Worm (Caenorhabditis elegans) whole organism, young adult: ENCODE results near the gene K10G9.2.

Source experiments
- C17E4.6 ChIP-seq: fragments of 200-800 bp; sonication (Bioruptor generic); IDR thresholded peaks from 2 replicates; pipeline ENCODE4 v1.3.6; 2022; ENCODE audit warnings: missing genetic modification reagents, missing genetic modification characterization, missing compliant biosample characterization
- F33H1.4 ChIP-seq: fragments of 200-800 bp; sonication (Bioruptor generic); IDR thresholded peaks from 2 replicates; pipeline ENCODE4 v1.3.6; 2022; ENCODE audit warnings: missing genetic modification reagents, missing genetic modification characterization, missing compliant biosample characterization
- F37B4.10 ChIP-seq: fragments of 200-800 bp; sonication (Bioruptor generic); IDR thresholded peaks from 2 replicates; pipeline ENCODE4 v1.3.6; 2022; ENCODE audit warnings: missing genetic modification characterization, missing compliant biosample characterization
- F39B2.1 ChIP-seq: fragments of 200-800 bp; sonication (Bioruptor generic); IDR thresholded peaks from 2 replicates; pipeline ENCODE4 v1.3.6; 2022; ENCODE audit warnings: missing genetic modification reagents, missing genetic modification characterization, missing compliant biosample characterization
- F49E8.2 ChIP-seq: sonication (generic microtip); optimal IDR thresholded peaks from 3 replicates; lab custom pipeline; 2017; ENCODE audit warnings: missing genetic modification characterization, mild to moderate bottlenecking, missing compliant biosample characterization, antibody characterized with exemption, moderate library complexity; ENCODE audit not compliant: insufficient read depth
- F55B11.4 ChIP-seq: sonication (generic microtip); optimal IDR thresholded peaks from 2 replicates; lab custom pipeline; 2016; ENCODE audit warnings: missing compliant biosample characterization, missing genetic modification characterization, borderline replicate concordance; ENCODE audit not compliant: insufficient read depth
- F57A8.1 ChIP-seq: fragments of 200-800 bp; sonication (Bioruptor generic); optimal IDR thresholded peaks from 2 replicates; lab custom pipeline; 2018; ENCODE audit warnings: mild to moderate bottlenecking, missing genetic modification characterization, moderate library complexity, missing compliant biosample characterization
- F57C9.4 ChIP-seq: sonication (generic microtip); optimal IDR thresholded peaks from 2 replicates; lab custom pipeline; 2017; ENCODE audit warnings: mild to moderate bottlenecking, missing genetic modification characterization, missing compliant biosample characterization
- Y53F4B.3 ChIP-seq: fragments of 200-800 bp; sonication (Bioruptor generic); IDR thresholded peaks from 2 replicates; pipeline ENCODE4 v1.3.6; 2022; ENCODE audit warnings: missing genetic modification reagents, missing genetic modification characterization, missing compliant biosample characterization
- Y67H2A.10 ChIP-seq: fragments of 200-800 bp; sonication (Bioruptor generic); conservative IDR thresholded peaks from 2 replicates; pipeline ENCODE4 v1.3.6; 2022; ENCODE audit warnings: missing genetic modification reagents, missing genetic modification characterization, missing compliant biosample characterization
- ama-1 ChIP-seq, 3 experiments: fragments of 150-350 bp in 1 of 3; sonication (generic microtip) in 2 of 3; optimal IDR thresholded peaks; 2 replicates each; lab custom pipeline; 2014 to 2018; ENCODE audit warnings: missing biosample characterization in 2 of 3, missing genetic modification characterization in 2 of 3, missing genetic modification reagents in 2 of 3
- attf-6 ChIP-seq: fragments of 200-800 bp; sonication (Bioruptor generic); IDR thresholded peaks from 2 replicates; pipeline ENCODE4 v1.3.6; 2022; ENCODE audit warnings: missing genetic modification reagents, missing genetic modification characterization, missing compliant biosample characterization
- cebp-1 ChIP-seq, 2 experiments: fragments of 200-800 bp in 1 of 2; sonication (Bioruptor generic) in 1 of 2; sonication (generic microtip) in 1 of 2; IDR thresholded peaks in 1 of 2; optimal IDR thresholded peaks in 1 of 2; 2 replicates each; pipeline versions ENCODE4 v1.3.6 to Lab custom; 2017 to 2022; ENCODE audit warnings: missing compliant biosample characterization in 2 of 2, missing genetic modification characterization in 2 of 2, mild to moderate bottlenecking in 1 of 2, missing genetic modification reagents in 1 of 2, moderate library complexity in 1 of 2
- cebp-2 ChIP-seq: fragments of 200-800 bp; sonication (Bioruptor generic); IDR thresholded peaks from 2 replicates; pipeline ENCODE4 v1.3.6; 2022; ENCODE audit warnings: missing genetic modification characterization, missing compliant biosample characterization
- ceh-100 ChIP-seq: fragments of 200-800 bp; sonication (Bioruptor generic); IDR thresholded peaks from 2 replicates; pipeline ENCODE4 v1.3.6; 2022; ENCODE audit warnings: missing genetic modification reagents, missing genetic modification characterization, missing compliant biosample characterization
- ceh-40 ChIP-seq: fragments of 200-800 bp; sonication (Bioruptor generic); IDR thresholded peaks from 2 replicates; pipeline ENCODE4 v1.3.6; 2022; ENCODE audit warnings: missing genetic modification characterization, missing compliant biosample characterization
- dpl-1 ChIP-seq: fragments of 150-350 bp; optimal IDR thresholded peaks from 2 replicates; lab custom pipeline; 2014; ENCODE audit warnings: missing biosample characterization, missing genetic modification reagents, missing genetic modification characterization
- efl-1 ChIP-seq: fragments of 150-350 bp; optimal IDR thresholded peaks from 2 replicates; lab custom pipeline; 2014; ENCODE audit warnings: missing biosample characterization, missing genetic modification reagents, missing genetic modification characterization
- ekl-4 ChIP-seq: fragments of 200-800 bp; sonication (Bioruptor generic); IDR thresholded peaks from 2 replicates; pipeline ENCODE4 v1.3.6; 2022; ENCODE audit warnings: missing genetic modification reagents, missing genetic modification characterization, missing compliant biosample characterization
- ets-4 ChIP-seq: fragments of 200-800 bp; sonication (Bioruptor generic); optimal IDR thresholded peaks from 2 replicates; lab custom pipeline; 2018; ENCODE audit warnings: mild to moderate bottlenecking, missing genetic modification characterization, missing compliant biosample characterization
- gei-17 ChIP-seq: fragments of 200-800 bp; sonication (Bioruptor generic); optimal IDR thresholded peaks from 2 replicates; lab custom pipeline; 2018; ENCODE audit warnings: mild to moderate bottlenecking, missing genetic modification characterization, missing compliant biosample characterization
- him-1 ChIP-seq: sonication (generic microtip); optimal IDR thresholded peaks from 2 replicates; lab custom pipeline; 2016; ENCODE audit warnings: missing genotype, missing genetic modification reagents, missing genetic modification characterization, missing compliant biosample characterization
- hmg-1.2 ChIP-seq: fragments of 200-800 bp; sonication (Bioruptor generic); IDR thresholded peaks from 2 replicates; pipeline ENCODE4 v1.3.6; 2022; ENCODE audit warnings: missing genetic modification reagents, missing genetic modification characterization, missing compliant biosample characterization
- hrde-1 ChIP-seq: sonication (generic microtip); optimal IDR thresholded peaks from 2 replicates; lab custom pipeline; 2016; ENCODE audit warnings: missing genetic modification characterization, mild to moderate bottlenecking, missing compliant biosample characterization, moderate library complexity, missing genotype, missing genetic modification reagents, borderline replicate concordance
- lin-40 ChIP-seq: sonication (generic microtip); optimal IDR thresholded peaks from 2 replicates; lab custom pipeline; 2016; ENCODE audit warnings: missing genetic modification characterization, mild to moderate bottlenecking, missing compliant biosample characterization, missing genotype, missing genetic modification reagents
- lsl-1 ChIP-seq: fragments of 200-800 bp; sonication (Bioruptor generic); optimal IDR thresholded peaks from 2 replicates; lab custom pipeline; 2018; ENCODE audit warnings: mild to moderate bottlenecking, missing genetic modification characterization, moderate library complexity, missing compliant biosample characterization
- madf-6 ChIP-seq: fragments of 200-800 bp; sonication (Bioruptor generic); IDR thresholded peaks from 2 replicates; pipeline ENCODE4 v1.3.6; 2022; ENCODE audit warnings: missing genetic modification reagents, missing genetic modification characterization, missing compliant biosample characterization
- madf-8 ChIP-seq: fragments of 200-800 bp; sonication (Bioruptor generic); conservative IDR thresholded peaks from 2 replicates; pipeline ENCODE4 v1.3.6; 2022; ENCODE audit warnings: missing genetic modification reagents, missing genetic modification characterization, missing compliant biosample characterization
- mel-28 ChIP-seq: sonication (generic microtip); optimal IDR thresholded peaks from 2 replicates; lab custom pipeline; 2016; ENCODE audit warnings: borderline replicate concordance, mild to moderate bottlenecking, missing genetic modification characterization, missing compliant biosample characterization
- mxl-1 ChIP-seq: sonication (generic microtip); optimal IDR thresholded peaks from 2 replicates; lab custom pipeline; 2016; ENCODE audit warnings: missing genetic modification characterization, missing compliant biosample characterization
- nfya-1 ChIP-seq: sonication (generic microtip); optimal IDR thresholded peaks from 2 replicates; lab custom pipeline; 2017; ENCODE audit warnings: antibody characterized with exemption, missing compliant biosample characterization, missing genetic modification characterization, borderline replicate concordance; ENCODE audit not compliant: insufficient read depth
- nfyb-1 ChIP-seq: fragments of 200-800 bp; sonication (Bioruptor generic); IDR thresholded peaks from 2 replicates; pipeline ENCODE4 v1.3.6; 2022; ENCODE audit warnings: missing genetic modification reagents, missing genetic modification characterization, missing compliant biosample characterization
- nhr-179 ChIP-seq: sonication (generic microtip); optimal IDR thresholded peaks from 2 replicates; lab custom pipeline; 2016; ENCODE audit warnings: mild to moderate bottlenecking, missing genetic modification characterization, missing compliant biosample characterization
- nhr-90 ChIP-seq: sonication (generic microtip); optimal IDR thresholded peaks from 2 replicates; lab custom pipeline; 2016; ENCODE audit warnings: missing genotype, mild to moderate bottlenecking, missing genetic modification characterization, missing compliant biosample characterization
- pbrm-1 ChIP-seq: fragments of 200-800 bp; sonication (Bioruptor generic); IDR thresholded peaks from 2 replicates; pipeline ENCODE4 v1.3.6; 2022; ENCODE audit warnings: missing genetic modification reagents, missing genetic modification characterization, missing compliant biosample characterization
- pha-4 ChIP-seq: fragments of 150-350 bp; sonication (generic microtip); optimal IDR thresholded peaks from 2 replicates; lab custom pipeline; 2014; ENCODE audit warnings: missing biosample characterization, missing genetic modification reagents, missing genetic modification characterization
- rcor-1 ChIP-seq: fragments of 200-800 bp; sonication (Bioruptor generic); IDR thresholded peaks from 2 replicates; pipeline ENCODE4 v1.3.6; 2022; ENCODE audit warnings: missing genetic modification reagents, missing genetic modification characterization, missing compliant biosample characterization
- rpc-1 ChIP-seq, 2 experiments: fragments of 150-350 bp in 1 of 2; sonication (generic microtip) in 1 of 2; optimal IDR thresholded peaks; 2 replicates each; lab custom pipeline; 2014 to 2018; ENCODE audit warnings: missing biosample characterization in 1 of 2, missing genetic modification characterization in 1 of 2, missing genetic modification reagents in 1 of 2, missing genotype in 1 of 2
- sdz-38 ChIP-seq: sonication (generic microtip); optimal IDR thresholded peaks from 2 replicates; lab custom pipeline; 2016; ENCODE audit warnings: missing genotype, missing genetic modification characterization, missing compliant biosample characterization
- snpc-1.1 ChIP-seq: sonication (generic microtip); optimal IDR thresholded peaks from 2 replicates; lab custom pipeline; 2017; ENCODE audit warnings: missing genetic modification characterization, mild to moderate bottlenecking, missing compliant biosample characterization, antibody characterized with exemption, moderate library complexity, missing genotype, missing genetic modification reagents; ENCODE audit not compliant: insufficient read depth
- tlf-1 ChIP-seq: fragments of 200-800 bp; sonication (Bioruptor generic); optimal IDR thresholded peaks from 2 replicates; lab custom pipeline; 2018; ENCODE audit warnings: mild to moderate bottlenecking, missing genetic modification characterization, missing compliant biosample characterization
- unc-130 ChIP-seq: sonication (generic microtip); optimal IDR thresholded peaks from 2 replicates; lab custom pipeline; 2016; ENCODE audit warnings: missing genetic modification reagents, missing genetic modification characterization, missing compliant biosample characterization
- zfh-2 ChIP-seq: fragments of 200-800 bp; sonication (Bioruptor generic); conservative IDR thresholded peaks from 2 replicates; pipeline ENCODE4 v1.3.6; 2022; ENCODE audit warnings: missing genetic modification reagents, missing genetic modification characterization, missing compliant biosample characterization
- zim-3 ChIP-seq: sonication (generic microtip); optimal IDR thresholded peaks from 2 replicates; lab custom pipeline; 2017; ENCODE audit warnings: mild to moderate bottlenecking, missing genetic modification characterization, moderate library complexity, missing compliant biosample characterization
- ztf-26 ChIP-seq: sonication (generic microtip); optimal IDR thresholded peaks from 2 replicates; lab custom pipeline; 2017; ENCODE audit warnings: missing genetic modification characterization, missing compliant biosample characterization
- ztf-3 ChIP-seq: fragments of 200-800 bp; sonication (Bioruptor generic); optimal IDR thresholded peaks from 2 replicates; lab custom pipeline; 2018; ENCODE audit warnings: mild to moderate bottlenecking, missing genetic modification characterization, missing compliant biosample characterization

K10G9.2 gene

DNA sequence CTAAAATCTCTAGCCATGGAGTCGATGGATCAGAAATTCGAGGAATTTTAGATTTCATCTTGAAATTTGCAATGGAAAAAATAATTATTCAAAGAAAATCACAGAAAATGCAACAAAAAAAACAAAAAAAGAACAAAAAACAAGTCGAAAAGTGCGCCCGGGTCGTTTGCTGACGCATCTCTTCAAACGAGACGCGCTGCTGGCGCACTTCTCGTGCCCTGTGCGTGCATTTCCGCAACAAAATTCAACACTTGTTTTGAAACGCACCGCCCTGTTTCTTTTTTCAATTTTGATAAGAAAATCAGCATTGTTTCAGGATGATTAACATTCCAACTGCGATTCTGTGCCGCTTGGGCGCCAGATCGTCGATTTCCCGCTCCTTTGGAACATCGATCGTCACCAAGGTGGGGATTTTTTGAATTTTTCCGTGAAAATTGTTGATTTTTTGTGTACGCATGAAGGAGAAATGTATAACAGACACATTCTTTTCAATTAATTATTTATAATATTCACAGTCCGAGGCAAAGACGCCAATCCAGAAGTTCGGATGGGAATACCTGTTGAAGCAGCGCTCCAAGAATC is 48.3 kb downstream of the K10G9.2 start, which contains the start of the genes jmjd-4 and mev-1:
jmjd-4 (minus strand) TSS at position 58 of the 582 bp plus-strand sequence.
mev-1 (plus strand) TSS at position 317 of the 582 bp plus-strand sequence.
- TF ChIP-seq ekl-4 (GFP tag; lab: Robert Waterston, UW) (peak; percentile 80), ztf-26 (tag; lab: Kevin White, UChicago) (peak; percentile 85), tlf-1 (peak; percentile 82), mxl-1 (no peak), lsl-1 (GFP tag; lab: Kevin White, UChicago) (peak; percentile 81), gei-17 (GFP tag; lab: Kevin White, UChicago) (peak; percentile 53), efl-1 (GFP tag; lab: Kevin White, UChicago) (peak; percentile 51), unc-130 (no peak), C17E4.6 (GFP tag; lab: Robert Waterston, UW) (peak; percentile 64; the same call in 1 of the 2 replicates), ceh-100 (GFP tag; lab: Robert Waterston, UW) (peak; percentile 78), nhr-90 (no peak), pbrm-1 (peak; percentile 86), F57A8.1 (GFP tag; lab: Kevin White, UChicago) (no peak), lin-40 (tag; lab: Kevin White, UChicago) (peak; percentile 89), ztf-3 (no peak), hrde-1 (no peak), pha-4 (peak; percentile 66), ets-4 (peak; percentile 70), rcor-1 (GFP tag; lab: Robert Waterston, UW) (peak; percentile 81), cebp-2 (GFP tag; lab: Robert Waterston, UW) (no peak), nfya-1 (tag; lab: Kevin White, UChicago) (no peak), him-1 (tag; lab: Kevin White, UChicago) (no peak), Y53F4B.3 (GFP tag; lab: Robert Waterston, UW) (no peak), madf-6 (GFP tag; lab: Robert Waterston, UW) (peak; percentile 87), snpc-1.1 (tag; lab: Kevin White, UChicago) (no peak), F57C9.4 (no peak), madf-8 (peak; percentile 77), rpc-1 (optimal IDR thresholded peaks at IDR 0.05; lab: Kevin White, UChicago) (no peak), rpc-1 (tag; optimal IDR thresholded peaks at IDR 0.05; lab: Kevin White, UChicago) (no peak), Y67H2A.10 (GFP tag; lab: Robert Waterston, UW) (no peak), zfh-2 (GFP tag; lab: Robert Waterston, UW) (peak; percentile 84), F37B4.10 (GFP tag; lab: Robert Waterston, UW) (0 out of 2 replicates have a peak, but pooled peaks have one; percentile 8), F55B11.4 (no peak), nfyb-1 (GFP tag; lab: Robert Waterston, UW) (peak; percentile 84), F33H1.4 (GFP tag; lab: Robert Waterston, UW) (peak; percentile 76), sdz-38 (tag; lab: Kevin White, UChicago) (no peak), dpl-1 (GFP tag; lab: Kevin White, UChicago) (peak; percentile 71), nhr-179 (no peak), F49E8.2 (tag; lab: Kevin White, UChicago) (no peak), ceh-40 (no peak), mel-28 (tag; lab: Kevin White, UChicago) (no peak), ama-1 (optimal IDR thresholded peaks at IDR 0.05; lab: Kevin White, UChicago) (no peak), ama-1 (GFP tag; optimal IDR thresholded peaks at IDR 0.05; lab: Kevin White, UChicago) (no peak), zim-3 (tag; lab: Kevin White, UChicago) (no peak), F39B2.1 (no peak), attf-6 (GFP tag; lab: Robert Waterston, UW) (no peak), cebp-1 (GFP tag; IDR thresholded peaks at IDR 0.05; lab: Robert Waterston, UW) (0 out of 2 replicates have a peak, but pooled peaks have one; percentile 32), cebp-1 (tag; optimal IDR thresholded peaks at IDR 0.05; lab: Kevin White, UChicago) (peak; percentile 89), hmg-1.2 (GFP tag; lab: Robert Waterston, UW) (peak; percentile 67)
